Fruit fly (Drosophila melanogaster) whole organism, pupa: ENCODE results near the gene Cpr78E.

Experiments used
- CG10348 ChIP-seq: fragments of 200-800 bp; sonication (Bioruptor generic); IDR thresholded peaks from 2 replicates; pipeline ENCODE4 v1.3.6; 2022; ENCODE audit warnings: missing biosample characterization, missing genetic modification characterization
- CG12605 ChIP-seq: fragments of 200-800 bp; sonication (Bioruptor generic); IDR thresholded peaks from 2 replicates; pipeline ENCODE4 v1.3.6; 2022; ENCODE audit warnings: missing biosample characterization, missing genetic modification characterization
- CG13204 ChIP-seq: fragments of 200-800 bp; sonication (Bioruptor generic); optimal IDR thresholded peaks from 2 replicates; lab custom pipeline; 2018; ENCODE audit warnings: missing biosample characterization, mild to moderate bottlenecking, missing genetic modification characterization, moderate library complexity
- CG14655 ChIP-seq: fragments of 200-800 bp; sonication (Bioruptor generic); optimal IDR thresholded peaks from 3 replicates; lab custom pipeline; 2017; ENCODE audit warnings: mild to moderate bottlenecking, missing biosample characterization, missing genetic modification reagents, missing genetic modification characterization
- CG15710 ChIP-seq: fragments of 200-800 bp; sonication (Bioruptor generic); optimal IDR thresholded peaks from 2 replicates; lab custom pipeline; 2018; ENCODE audit warnings: missing biosample characterization, mild to moderate bottlenecking, missing genetic modification characterization, moderate library complexity
- CG17806 ChIP-seq: fragments of 200-800 bp; sonication (Bioruptor generic); optimal IDR thresholded peaks from 2 replicates; lab custom pipeline; 2018; ENCODE audit warnings: missing biosample characterization, mild to moderate bottlenecking, missing genetic modification characterization, moderate library complexity
- CG32121 ChIP-seq: fragments of 200-800 bp; sonication (Bioruptor generic); IDR thresholded peaks from 2 replicates; pipeline ENCODE4 v1.3.6; 2022; ENCODE audit warnings: missing biosample characterization, missing genetic modification characterization
- CG34367 ChIP-seq: fragments of 200-800 bp; sonication (Bioruptor generic); optimal IDR thresholded peaks from 2 replicates; lab custom pipeline; 2018; ENCODE audit warnings: missing biosample characterization, mild to moderate bottlenecking, missing genetic modification characterization
- CG4496 ChIP-seq: fragments of 200-800 bp; sonication (Bioruptor generic); IDR thresholded peaks from 3 replicates; pipeline ENCODE4 v1.3.6; 2022; ENCODE audit warnings: missing biosample characterization, missing genetic modification characterization
- CG8159 ChIP-seq: fragments of 200-800 bp; sonication (Bioruptor generic); optimal IDR thresholded peaks from 3 replicates; lab custom pipeline; 2018; ENCODE audit warnings: missing biosample characterization, mild to moderate bottlenecking, missing genetic modification characterization, moderate library complexity
- CG8301 ChIP-seq: fragments of 200-800 bp; sonication (Bioruptor generic); optimal IDR thresholded peaks from 2 replicates; lab custom pipeline; 2018; ENCODE audit warnings: missing biosample characterization, mild to moderate bottlenecking, missing genetic modification characterization
- CG9948 ChIP-seq: fragments of 200-800 bp; sonication (Bioruptor generic); optimal IDR thresholded peaks from 2 replicates; lab custom pipeline; 2018; ENCODE audit warnings: missing biosample characterization, mild to moderate bottlenecking, missing genetic modification characterization, moderate library complexity
- D1 ChIP-seq: fragments of 200-800 bp; sonication (Bioruptor generic); optimal IDR thresholded peaks from 2 replicates; lab custom pipeline; 2018; ENCODE audit warnings: missing biosample characterization, mild to moderate bottlenecking, missing genetic modification characterization, moderate library complexity
- EcR ChIP-seq: fragments of 200-800 bp; sonication (Bioruptor generic); optimal IDR thresholded peaks from 3 replicates; lab custom pipeline; 2019; ENCODE audit warnings: missing biosample characterization, missing genetic modification characterization, mild to moderate bottlenecking, moderate library complexity, missing genetic modification reagents
- Ets98B ChIP-seq: fragments of 200-800 bp; sonication (Bioruptor generic); IDR thresholded peaks from 2 replicates; pipeline ENCODE4 v1.3.6; 2022; ENCODE audit warnings: missing biosample characterization, missing genetic modification characterization
- Pif1A ChIP-seq: fragments of 200-800 bp; sonication (Bioruptor generic); optimal IDR thresholded peaks from 3 replicates; lab custom pipeline; 2016; ENCODE audit warnings: missing biosample characterization, missing genetic modification characterization
- Pif1B ChIP-seq: fragments of 200-800 bp; sonication (Bioruptor generic); optimal IDR thresholded peaks from 3 replicates; lab custom pipeline; 2016; ENCODE audit warnings: missing biosample characterization, missing genetic modification characterization
- Snoo ChIP-seq: fragments of 200-800 bp; sonication (Bioruptor generic); optimal IDR thresholded peaks from 3 replicates; lab custom pipeline; 2017; ENCODE audit warnings: missing biosample characterization, mild to moderate bottlenecking, missing genetic modification characterization, inconsistent platforms
- fd96Ca ChIP-seq: fragments of 200-800 bp; sonication (Bioruptor generic); IDR thresholded peaks from 3 replicates; pipeline ENCODE4 v1.3.6; 2022; ENCODE audit warnings: missing biosample characterization, missing genetic modification characterization
- gl ChIP-seq: fragments of 200-800 bp; sonication (Bioruptor generic); optimal IDR thresholded peaks from 2 replicates; lab custom pipeline; 2018; ENCODE audit warnings: missing biosample characterization, mild to moderate bottlenecking, missing genetic modification characterization
- rn ChIP-seq: fragments of 200-800 bp; sonication (Bioruptor generic); IDR thresholded peaks from 2 replicates; pipeline ENCODE4 v1.3.6; 2022; ENCODE audit warnings: missing biosample characterization, missing genetic modification characterization

Cpr78E gene

dm6 chr3L:21634152-21634689 lies 32.6 kb downstream of the Cpr78E start, which contains the start of gene MED1:
MED1 (minus strand) TSS chr3L:21634446.
- no peak for TF ChIP-seq CG8301
- TF ChIP-seq CG8159 = no peak
- no peak for TF ChIP-seq CG17806 (tag; lab: Kevin White, UChicago)
- TF ChIP-seq CG15710 (tag; lab: Kevin White, UChicago) = no peak
- no peak for TF ChIP-seq Pif1A (GFP tag; lab: Kevin White, UChicago)
- no peak for TF ChIP-seq Ets98B
- TF ChIP-seq CG9948 (tag; lab: Kevin White, UChicago) = no peak

dm6 chr3L:21626036-21626614 lies 40.7 kb downstream of the Cpr78E start:
- TF ChIP-seq D1 (peak; percentile 70), CG12605 (no peak)
- TF ChIP-seq, all 21 proteins: peak for 1

- TF ChIP-seq CG15710 (tag; lab: Kevin White, UChicago) = no peak
- no peak for TF ChIP-seq fd96Ca
- no peak for TF ChIP-seq CG9948 (tag; lab: Kevin White, UChicago)
- no peak for TF ChIP-seq rn
- no peak for TF ChIP-seq CG34367 (tag; lab: Kevin White, UChicago)
- TF ChIP-seq CG12605 = no peak
- no peak for TF ChIP-seq CG8301
- no peak for TF ChIP-seq Pif1B (GFP tag; lab: Kevin White, UChicago)
- no peak for TF ChIP-seq CG8159
- no peak for TF ChIP-seq gl (tag; lab: Kevin White, UChicago)
- no peak for TF ChIP-seq Ets98B
- no peak for TF ChIP-seq Pif1A (GFP tag; lab: Kevin White, UChicago)
- no peak for TF ChIP-seq CG13204 (GFP tag; lab: Kevin White, UChicago)
- no peak for TF ChIP-seq EcR
- no peak for TF ChIP-seq CG14655 (GFP tag; lab: Kevin White, UChicago)
- no peak for TF ChIP-seq CG10348 (GFP tag; lab: Robert Waterston, UW)
- no peak for TF ChIP-seq Snoo (tag; lab: Kevin White, UChicago)
- TF ChIP-seq CG17806 (tag; lab: Kevin White, UChicago) = no peak
- TF ChIP-seq, all 21 proteins: peak for 0
These were observed 41.2 kb downstream of the Cpr78E start, which contains the start of the genes CG7166 and Alg11 for dm6 chr3L:21625547-21625946. CG7166 (minus strand) TSS chr3L:21625647. Alg11 (plus strand) TSS chr3L:21625806.

- no peak for TF ChIP-seq rn
- TF ChIP-seq Snoo (tag; lab: Kevin White, UChicago) = no peak
- no peak for TF ChIP-seq CG9948 (tag; lab: Kevin White, UChicago)
- no peak for TF ChIP-seq CG17806 (tag; lab: Kevin White, UChicago)
- no peak for TF ChIP-seq Ets98B
- TF ChIP-seq CG4496 = no peak
- no peak for TF ChIP-seq Pif1A (GFP tag; lab: Kevin White, UChicago)
- no peak for TF ChIP-seq CG10348 (GFP tag; lab: Robert Waterston, UW)
- TF ChIP-seq CG13204 (GFP tag; lab: Kevin White, UChicago) = no peak
- no peak for TF ChIP-seq CG34367 (tag; lab: Kevin White, UChicago)
- no peak for TF ChIP-seq D1
- TF ChIP-seq CG8159 = no peak
- no peak for TF ChIP-seq CG32121 (GFP tag; lab: Robert Waterston, UW)
- no peak for TF ChIP-seq gl (tag; lab: Kevin White, UChicago)
- TF ChIP-seq CG12605 = no peak
- TF ChIP-seq fd96Ca = no peak
- TF ChIP-seq CG8301 = no peak
- no peak for TF ChIP-seq Pif1B (GFP tag; lab: Kevin White, UChicago)
- TF ChIP-seq CG14655 (GFP tag; lab: Kevin White, UChicago) = no peak
These were observed 49.4 kb downstream of the Cpr78E start, which contains the start of the genes S1P and CG11307 for dm6 chr3L:21617354-21617753. S1P (minus strand) TSS chr3L:21617376. CG11307 (plus strand) TSS chr3L:21617623.
